Worm (Caenorhabditis elegans) whole organism, young adult: Measurements from ENCODE around the gene Y41D4A.3.

ENCODE experiments used
- B0261.1 ChIP-seq: sonication (generic microtip); optimal IDR thresholded peaks from 2 replicates; lab custom pipeline; 2016; ENCODE audit warnings: mild to moderate bottlenecking, missing genetic modification characterization, moderate library complexity, missing compliant biosample characterization
- C06A6.2 ChIP-seq: fragments of 200-800 bp; sonication (Bioruptor generic); conservative IDR thresholded peaks from 2 replicates; pipeline ENCODE4 v1.3.6; 2022; ENCODE audit warnings: missing genetic modification characterization, missing compliant biosample characterization
- D2030.7 ChIP-seq: fragments of 200-800 bp; sonication (Bioruptor generic); IDR thresholded peaks from 2 replicates; pipeline ENCODE4 v1.3.6; 2022; ENCODE audit warnings: missing genetic modification reagents, missing genetic modification characterization, missing compliant biosample characterization
- F52B5.7 ChIP-seq: sonication (generic microtip); optimal IDR thresholded peaks from 2 replicates; lab custom pipeline; 2016; ENCODE audit warnings: mild to moderate bottlenecking, missing genetic modification characterization, missing compliant biosample characterization
- F55B11.4 ChIP-seq: sonication (generic microtip); optimal IDR thresholded peaks from 2 replicates; lab custom pipeline; 2016; ENCODE audit warnings: missing compliant biosample characterization, missing genetic modification characterization, borderline replicate concordance; ENCODE audit not compliant: insufficient read depth
- K11D2.4 ChIP-seq: fragments of 200-800 bp; sonication (Bioruptor generic); IDR thresholded peaks from 2 replicates; pipeline ENCODE4 v1.3.6; 2022; ENCODE audit warnings: missing genetic modification reagents, missing genetic modification characterization, missing compliant biosample characterization
- K12H6.12 ChIP-seq: fragments of 200-800 bp; sonication (Bioruptor generic); optimal IDR thresholded peaks from 2 replicates; lab custom pipeline; 2018; ENCODE audit warnings: mild to moderate bottlenecking, missing genetic modification characterization, missing compliant biosample characterization
- T07F8.4 ChIP-seq: sonication (generic microtip); optimal IDR thresholded peaks from 2 replicates; lab custom pipeline; 2016; ENCODE audit warnings: mild to moderate bottlenecking, missing genetic modification characterization, moderate library complexity, missing compliant biosample characterization
- Y53F4B.3 ChIP-seq: fragments of 200-800 bp; sonication (Bioruptor generic); IDR thresholded peaks from 2 replicates; pipeline ENCODE4 v1.3.6; 2022; ENCODE audit warnings: missing genetic modification reagents, missing genetic modification characterization, missing compliant biosample characterization
- Y53G8AR.9 ChIP-seq: fragments of 200-800 bp; sonication (Bioruptor generic); conservative IDR thresholded peaks from 2 replicates; pipeline ENCODE4 v1.3.6; 2022; ENCODE audit warnings: missing genetic modification reagents, missing genetic modification characterization, missing compliant biosample characterization
- ZK185.1 ChIP-seq: sonication (generic microtip); optimal IDR thresholded peaks from 2 replicates; lab custom pipeline; 2016; ENCODE audit warnings: mild to moderate bottlenecking, missing genetic modification characterization, missing compliant biosample characterization; ENCODE audit not compliant: poor library complexity, severe bottlenecking
- aptf-2 ChIP-seq: fragments of 200-800 bp; sonication (Bioruptor generic); conservative IDR thresholded peaks from 2 replicates; pipeline ENCODE4 v1.3.6; 2022; ENCODE audit warnings: missing genetic modification reagents, missing genetic modification characterization, missing compliant biosample characterization
- athp-1 ChIP-seq: sonication (generic microtip); optimal IDR thresholded peaks from 2 replicates; lab custom pipeline; 2017; ENCODE audit warnings: mild to moderate bottlenecking, missing genetic modification characterization, missing compliant biosample characterization
- attf-5 ChIP-seq: fragments of 200-800 bp; sonication (Bioruptor generic); optimal IDR thresholded peaks from 2 replicates; lab custom pipeline; 2018; ENCODE audit warnings: mild to moderate bottlenecking, missing genetic modification characterization, missing compliant biosample characterization
- attf-6 ChIP-seq: fragments of 200-800 bp; sonication (Bioruptor generic); IDR thresholded peaks from 2 replicates; pipeline ENCODE4 v1.3.6; 2022; ENCODE audit warnings: missing genetic modification reagents, missing genetic modification characterization, missing compliant biosample characterization
- ceh-27 ChIP-seq: fragments of 200-800 bp; sonication (Bioruptor generic); optimal IDR thresholded peaks from 2 replicates; lab custom pipeline; 2018; ENCODE audit warnings: mild to moderate bottlenecking, missing genetic modification characterization, moderate library complexity, missing compliant biosample characterization
- ceh-40 ChIP-seq: fragments of 200-800 bp; sonication (Bioruptor generic); IDR thresholded peaks from 2 replicates; pipeline ENCODE4 v1.3.6; 2022; ENCODE audit warnings: missing genetic modification characterization, missing compliant biosample characterization
- dpl-1 ChIP-seq: fragments of 150-350 bp; optimal IDR thresholded peaks from 2 replicates; lab custom pipeline; 2014; ENCODE audit warnings: missing biosample characterization, missing genetic modification reagents, missing genetic modification characterization
- efl-1 ChIP-seq: fragments of 150-350 bp; optimal IDR thresholded peaks from 2 replicates; lab custom pipeline; 2014; ENCODE audit warnings: missing biosample characterization, missing genetic modification reagents, missing genetic modification characterization
- egrh-3 ChIP-seq: fragments of 200-800 bp; sonication (Bioruptor generic); IDR thresholded peaks from 2 replicates; pipeline ENCODE4 v1.3.6; 2022; ENCODE audit warnings: missing genetic modification reagents, missing genetic modification characterization, missing compliant biosample characterization
- ekl-4 ChIP-seq: fragments of 200-800 bp; sonication (Bioruptor generic); IDR thresholded peaks from 2 replicates; pipeline ENCODE4 v1.3.6; 2022; ENCODE audit warnings: missing genetic modification reagents, missing genetic modification characterization, missing compliant biosample characterization
- hlh-12 ChIP-seq: sonication (generic microtip); optimal IDR thresholded peaks from 2 replicates; lab custom pipeline; 2016; ENCODE audit warnings: missing genetic modification characterization, missing compliant biosample characterization
- hmg-1.2 ChIP-seq: fragments of 200-800 bp; sonication (Bioruptor generic); IDR thresholded peaks from 2 replicates; pipeline ENCODE4 v1.3.6; 2022; ENCODE audit warnings: missing genetic modification reagents, missing genetic modification characterization, missing compliant biosample characterization
- hmg-20 ChIP-seq: fragments of 200-800 bp; sonication (Bioruptor generic); IDR thresholded peaks from 2 replicates; pipeline ENCODE4 v1.3.6; 2022; ENCODE audit warnings: missing genetic modification reagents, missing genetic modification characterization, missing compliant biosample characterization
- let-607 ChIP-seq, 2 experiments: fragments of 200-800 bp in 1 of 2; sonication (Bioruptor generic) in 1 of 2; sonication (generic microtip) in 1 of 2; optimal IDR thresholded peaks; 2 replicates each; lab custom pipeline; 2016 to 2018; ENCODE audit warnings: mild to moderate bottlenecking in 2 of 2, missing compliant biosample characterization in 2 of 2, missing genetic modification characterization in 2 of 2, moderate library complexity in 2 of 2, missing genotype in 1 of 2
- lin-26 ChIP-seq: fragments of 200-800 bp; sonication (Bioruptor generic); IDR thresholded peaks from 2 replicates; pipeline ENCODE4 v1.3.6; 2022; ENCODE audit warnings: missing genetic modification reagents, missing genetic modification characterization, missing compliant biosample characterization
- lin-40 ChIP-seq: sonication (generic microtip); optimal IDR thresholded peaks from 2 replicates; lab custom pipeline; 2016; ENCODE audit warnings: missing genetic modification characterization, mild to moderate bottlenecking, missing compliant biosample characterization, missing genotype, missing genetic modification reagents
- lin-54 ChIP-seq: fragments of 200-800 bp; sonication (Bioruptor generic); optimal IDR thresholded peaks from 2 replicates; lab custom pipeline; 2018; ENCODE audit warnings: mild to moderate bottlenecking, missing genetic modification characterization, missing compliant biosample characterization
- madf-10 ChIP-seq: sonication (generic microtip); optimal IDR thresholded peaks from 2 replicates; lab custom pipeline; 2016; ENCODE audit warnings: mild to moderate bottlenecking, missing genetic modification characterization, missing compliant biosample characterization
- mes-4 ChIP-seq: sonication (generic microtip); optimal IDR thresholded peaks from 2 replicates; lab custom pipeline; 2016; ENCODE audit warnings: missing genotype, missing genetic modification characterization, missing compliant biosample characterization
- mxl-1 ChIP-seq: sonication (generic microtip); optimal IDR thresholded peaks from 2 replicates; lab custom pipeline; 2016; ENCODE audit warnings: missing genetic modification characterization, missing compliant biosample characterization
- nfya-1 ChIP-seq: sonication (generic microtip); optimal IDR thresholded peaks from 2 replicates; lab custom pipeline; 2017; ENCODE audit warnings: antibody characterized with exemption, missing compliant biosample characterization, missing genetic modification characterization, borderline replicate concordance; ENCODE audit not compliant: insufficient read depth
- nhr-80 ChIP-seq: sonication (generic microtip); optimal IDR thresholded peaks from 2 replicates; lab custom pipeline; 2016; ENCODE audit warnings: missing genetic modification characterization, missing compliant biosample characterization
- pbrm-1 ChIP-seq: fragments of 200-800 bp; sonication (Bioruptor generic); IDR thresholded peaks from 2 replicates; pipeline ENCODE4 v1.3.6; 2022; ENCODE audit warnings: missing genetic modification reagents, missing genetic modification characterization, missing compliant biosample characterization
- somi-1 ChIP-seq: fragments of 200-800 bp; sonication (Bioruptor generic); optimal IDR thresholded peaks from 2 replicates; lab custom pipeline; 2018; ENCODE audit warnings: mild to moderate bottlenecking, missing genetic modification characterization, missing compliant biosample characterization
- sptf-2 ChIP-seq: fragments of 200-800 bp; sonication (Bioruptor generic); optimal IDR thresholded peaks from 2 replicates; lab custom pipeline; 2018; ENCODE audit warnings: mild to moderate bottlenecking, missing genetic modification characterization, missing compliant biosample characterization
- tbp1 ChIP-seq: fragments of 200-800 bp; sonication (Bioruptor generic); optimal IDR thresholded peaks from 2 replicates; lab custom pipeline; 2018; ENCODE audit warnings: mild to moderate bottlenecking, missing genetic modification characterization, missing compliant biosample characterization
- tlf-1 ChIP-seq: fragments of 200-800 bp; sonication (Bioruptor generic); optimal IDR thresholded peaks from 2 replicates; lab custom pipeline; 2018; ENCODE audit warnings: mild to moderate bottlenecking, missing genetic modification characterization, missing compliant biosample characterization
- zfh-2 ChIP-seq: fragments of 200-800 bp; sonication (Bioruptor generic); conservative IDR thresholded peaks from 2 replicates; pipeline ENCODE4 v1.3.6; 2022; ENCODE audit warnings: missing genetic modification reagents, missing genetic modification characterization, missing compliant biosample characterization
- ztf-25 ChIP-seq: fragments of 200-800 bp; sonication (Bioruptor generic); IDR thresholded peaks from 2 replicates; pipeline ENCODE4 v1.3.6; 2022; ENCODE audit warnings: missing genetic modification reagents, missing genetic modification characterization, missing compliant biosample characterization
- ztf-3 ChIP-seq: fragments of 200-800 bp; sonication (Bioruptor generic); optimal IDR thresholded peaks from 2 replicates; lab custom pipeline; 2018; ENCODE audit warnings: mild to moderate bottlenecking, missing genetic modification characterization, missing compliant biosample characterization

Gene Y41D4A.3

DNA sequence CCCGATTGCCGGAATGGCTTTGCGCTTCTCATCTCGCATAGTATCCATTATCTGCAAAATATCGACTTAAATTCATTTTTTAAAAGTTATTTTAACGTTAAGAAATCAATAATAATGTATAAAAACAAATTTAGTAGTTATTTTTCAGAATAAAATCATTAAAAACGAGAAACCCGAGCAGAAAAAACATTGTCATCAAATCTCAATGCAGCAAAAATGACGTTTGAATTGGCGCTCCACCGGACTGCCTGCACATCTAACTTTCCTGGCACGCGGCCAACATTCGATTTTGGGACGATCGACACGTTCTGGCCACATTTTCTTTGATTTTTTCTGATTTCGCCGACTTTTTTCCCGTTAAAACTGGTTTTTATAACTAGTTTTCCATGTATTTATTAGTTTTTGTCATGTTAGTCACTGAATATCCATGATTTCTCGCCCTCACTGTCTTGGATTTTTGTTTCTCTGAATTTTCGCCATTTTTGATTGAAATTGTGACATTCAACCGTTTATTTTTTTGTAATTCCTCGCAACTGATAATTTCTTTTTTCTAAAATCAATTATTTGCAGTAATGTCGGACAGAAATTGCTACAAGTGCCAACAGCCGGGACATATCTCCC is 43.8 kb upstream of the Y41D4A.3 start, which contains the start of the genes pbs-1 and K08D12.3 (continued):
- TF ChIP-seq tlf-1 (GFP tag; lab: Kevin White, UChicago) (peak; percentile 81), efl-1 (GFP tag; lab: Kevin White, UChicago) (peak; percentile 62), K11D2.4 (GFP tag; lab: Robert Waterston, UW) (peak; percentile 51; the same call in 1 of the 2 replicates), sptf-2 (GFP tag; lab: Kevin White, UChicago) (no peak), K12H6.12 (peak; percentile 29), nhr-80 (tag; lab: Kevin White, UChicago) (peak; percentile 19), let-607 (tag; optimal IDR thresholded peaks at IDR 0.05; lab: Kevin White, UChicago) (peak in 1 of 2 experiments; percentile 50), attf-6 (GFP tag; lab: Robert Waterston, UW) (no peak), ceh-27 (GFP tag; lab: Kevin White, UChicago) (peak; percentile 24), nfya-1 (tag; lab: Kevin White, UChicago) (no peak), pbrm-1 (GFP tag; lab: Robert Waterston, UW) (peak; percentile 68), hmg-1.2 (GFP tag; lab: Robert Waterston, UW) (0 out of 2 replicates have a peak, but pooled peaks have one; percentile 13), B0261.1 (no peak)
- TF ChIP-seq, all 124 proteins: peak for 41

DNA sequence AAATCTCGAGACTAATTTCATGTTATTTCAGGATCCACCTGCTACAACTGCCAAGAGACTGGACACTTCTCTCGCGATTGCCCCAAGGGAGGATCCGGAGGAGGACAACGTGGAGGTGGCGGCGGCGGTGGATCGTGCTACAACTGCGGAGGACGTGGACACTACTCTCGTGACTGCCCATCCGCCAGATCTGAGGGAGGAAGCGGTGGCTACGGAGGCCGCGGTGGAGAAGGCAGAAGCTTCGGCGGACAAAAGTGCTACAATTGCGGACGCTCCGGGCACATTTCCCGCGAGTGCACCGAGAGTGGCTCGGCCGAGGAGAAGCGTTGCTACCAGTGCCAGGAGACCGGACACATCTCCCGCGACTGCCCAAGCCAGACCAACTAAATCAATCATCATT is 43.0 kb upstream of the Y41D4A.3 start:
- TF ChIP-seq hlh-12 (no peak), ceh-40 (GFP tag; lab: Robert Waterston, UW) (no peak), hmg-1.2 (GFP tag; lab: Robert Waterston, UW) (no peak), lin-54 (GFP tag; lab: Kevin White, UChicago) (peak; percentile 24), T07F8.4 (tag; lab: Kevin White, UChicago) (no peak), C06A6.2 (no peak), pbrm-1 (GFP tag; lab: Robert Waterston, UW) (no peak), ZK185.1 (no peak), somi-1 (GFP tag; lab: Kevin White, UChicago) (no peak), D2030.7 (GFP tag; lab: Robert Waterston, UW) (no peak), dpl-1 (no peak), lin-40 (tag; lab: Kevin White, UChicago) (no peak), ztf-25 (GFP tag; lab: Robert Waterston, UW) (no peak), Y53F4B.3 (GFP tag; lab: Robert Waterston, UW) (no peak), tbp1 (no peak), athp-1 (tag; lab: Kevin White, UChicago) (no peak), mxl-1 (tag; lab: Kevin White, UChicago) (no peak), zfh-2 (GFP tag; lab: Robert Waterston, UW) (peak; percentile 82), aptf-2 (no peak), attf-5 (no peak), K11D2.4 (GFP tag; lab: Robert Waterston, UW) (no peak), lin-26 (GFP tag; lab: Robert Waterston, UW) (peak; percentile 72; the same call in 1 of the 2 replicates), egrh-3 (GFP tag; lab: Robert Waterston, UW) (peak; percentile 89), ekl-4 (GFP tag; lab: Robert Waterston, UW) (no peak), madf-10 (tag; lab: Kevin White, UChicago) (no peak), F52B5.7 (tag; lab: Kevin White, UChicago) (no peak), F55B11.4 (tag; lab: Kevin White, UChicago) (no peak), hmg-20 (GFP tag; lab: Robert Waterston, UW) (no peak), B0261.1 (no peak), Y53G8AR.9 (no peak), mes-4 (tag; lab: Kevin White, UChicago) (no peak), ztf-3 (no peak)
